Worm (Caenorhabditis elegans) whole organism, L1 larva: ENCODE measurements around the gene cima-1.
A peak's percentile ranks its signal among the peaks of the same experiment; 100 is the strongest.

ENCODE experiments used
- C04F5.9 ChIP-seq: sonication (generic microtip); optimal IDR thresholded peaks from 2 replicates; lab custom pipeline; 2016; ENCODE audit warnings: missing genetic modification characterization, missing compliant biosample characterization
- C34B4.2 ChIP-seq: sonication (generic microtip); optimal IDR thresholded peaks from 2 replicates; lab custom pipeline; 2017; ENCODE audit warnings: mild to moderate bottlenecking, missing genetic modification characterization, missing compliant biosample characterization
- F16B12.6 ChIP-seq: fragments of 150-350 bp; optimal IDR thresholded peaks from 2 replicates; lab custom pipeline; 2014; ENCODE audit warnings: missing biosample characterization, missing genetic modification characterization
- aly-2 ChIP-seq: fragments of 150-350 bp; optimal IDR thresholded peaks from 2 replicates; lab custom pipeline; 2014; ENCODE audit warnings: missing biosample characterization, missing genetic modification characterization
- ama-1 ChIP-seq: fragments of 150-350 bp; optimal IDR thresholded peaks from 2 replicates; lab custom pipeline; 2014
- ceh-8 ChIP-seq: fragments of 200-800 bp; sonication (Bioruptor generic); optimal IDR thresholded peaks from 2 replicates; lab custom pipeline; 2018; ENCODE audit warnings: mild to moderate bottlenecking, missing genetic modification characterization, moderate library complexity, missing compliant biosample characterization
- ceh-82 ChIP-seq, 3 experiments: fragments of 150-350 bp in 1 of 3; sonication (generic microtip) in 2 of 3; optimal IDR thresholded peaks; 2 replicates each; lab custom pipeline; 2014 to 2017; ENCODE audit warnings: missing biosample characterization in 3 of 3, missing genetic modification characterization in 3 of 3
- ceh-88 ChIP-seq: fragments of 200-800 bp; sonication (Bioruptor generic); IDR thresholded peaks from 2 replicates; pipeline ENCODE4 v1.3.6; 2022; ENCODE audit warnings: missing genetic modification characterization, missing compliant biosample characterization
- ceh-90 ChIP-seq: sonication (generic microtip); optimal IDR thresholded peaks from 2 replicates; lab custom pipeline; 2016; ENCODE audit warnings: missing genetic modification characterization, missing compliant biosample characterization
- ces-1 ChIP-seq: fragments of 150-350 bp; optimal IDR thresholded peaks from 2 replicates; lab custom pipeline; 2014; ENCODE audit warnings: missing biosample characterization, missing genetic modification reagents, missing genetic modification characterization
- dpl-1 ChIP-seq, 3 experiments: fragments of 150-350 bp in 2 of 3; sonication (generic microtip) in 1 of 3; optimal IDR thresholded peaks; 2 replicates each; lab custom pipeline; 2014 to 2017; ENCODE audit warnings: missing biosample characterization in 3 of 3, missing genetic modification characterization in 3 of 3, missing genetic modification reagents in 3 of 3
- dsc-1 ChIP-seq: sonication (generic microtip); optimal IDR thresholded peaks from 2 replicates; lab custom pipeline; 2016; ENCODE audit warnings: mild to moderate bottlenecking, missing genetic modification characterization, missing compliant biosample characterization
- efl-1 ChIP-seq, 4 experiments: fragments of 150-350 bp; optimal IDR thresholded peaks in 3 of 4; peaks in 1 of 4; 1 replicate in 1 of 4; 2 replicates in 3 of 4; lab custom pipeline; 2014; ENCODE audit warnings: missing biosample characterization in 2 of 4, missing genetic modification characterization in 2 of 4, missing genetic modification reagents in 2 of 4
- efl-3 ChIP-seq: fragments of 200-800 bp; sonication (Bioruptor generic); optimal IDR thresholded peaks from 2 replicates; lab custom pipeline; 2018; ENCODE audit warnings: mild to moderate bottlenecking, missing genetic modification characterization, missing compliant biosample characterization
- egl-27 ChIP-seq, 2 experiments: fragments of 150-350 bp in 1 of 2; sonication (generic microtip); optimal IDR thresholded peaks; 3 replicates each; lab custom pipeline; 2017 to 2018; ENCODE audit warnings: missing biosample characterization in 2 of 2, missing genetic modification characterization in 2 of 2, missing genetic modification reagents in 2 of 2
- elt-3 ChIP-seq, 6 experiments: fragments of 150-350 bp in 1 of 6; sonication (generic microtip); optimal IDR thresholded peaks; 2 replicates each; lab custom pipeline; 2017 to 2018; ENCODE audit warnings: missing biosample characterization in 6 of 6, missing genetic modification characterization in 6 of 6, inconsistent platforms in 1 of 6
- ets-5 ChIP-seq: fragments of 200-800 bp; sonication (Bioruptor generic); IDR thresholded peaks from 2 replicates; pipeline ENCODE4 v1.3.6; 2022; ENCODE audit warnings: missing genetic modification characterization, missing compliant biosample characterization
- fkh-10 ChIP-seq: sonication (generic microtip); optimal IDR thresholded peaks from 2 replicates; lab custom pipeline; 2017; ENCODE audit warnings: missing biosample characterization, missing genetic modification reagents, missing genetic modification characterization
- fkh-4 ChIP-seq: sonication (generic microtip); optimal IDR thresholded peaks from 2 replicates; lab custom pipeline; 2016; ENCODE audit warnings: missing compliant biosample characterization, missing genetic modification characterization, borderline replicate concordance
- fkh-8 ChIP-seq: sonication (generic microtip); optimal IDR thresholded peaks from 2 replicates; lab custom pipeline; 2016; ENCODE audit warnings: mild to moderate bottlenecking, missing genetic modification characterization, missing compliant biosample characterization
- fos-1 ChIP-seq: fragments of 150-350 bp; optimal IDR thresholded peaks from 2 replicates; lab custom pipeline; 2014; ENCODE audit warnings: missing biosample characterization, missing genetic modification characterization
- grh-1 ChIP-seq: fragments of 200-800 bp; sonication (Bioruptor generic); IDR thresholded peaks from 2 replicates; pipeline ENCODE4 v1.3.6; 2022; ENCODE audit warnings: missing genetic modification reagents, missing genetic modification characterization, missing compliant biosample characterization
- hlh-17 ChIP-seq: fragments of 200-800 bp; sonication (Bioruptor generic); optimal IDR thresholded peaks from 2 replicates; lab custom pipeline; 2018; ENCODE audit warnings: missing genetic modification characterization, mild to moderate bottlenecking, missing compliant biosample characterization, moderate library complexity, borderline replicate concordance
- irx-1 ChIP-seq: sonication (generic microtip); optimal IDR thresholded peaks from 2 replicates; lab custom pipeline; 2016; ENCODE audit warnings: missing genetic modification characterization, missing compliant biosample characterization
- isw-1 ChIP-seq: fragments of 200-800 bp; sonication (Bioruptor generic); IDR thresholded peaks from 2 replicates; pipeline ENCODE4 v1.3.6; 2022; ENCODE audit warnings: missing genetic modification characterization, missing compliant biosample characterization
- jun-1 ChIP-seq: fragments of 150-350 bp; optimal IDR thresholded peaks from 2 replicates; lab custom pipeline; 2014; ENCODE audit warnings: missing biosample characterization, missing genetic modification reagents, missing genetic modification characterization
- lin-15B ChIP-seq: fragments of 150-350 bp; sonication (generic microtip); optimal IDR thresholded peaks from 3 replicates; lab custom pipeline; 2014; ENCODE audit warnings: missing biosample characterization, missing genetic modification characterization
- lin-39 ChIP-seq: fragments of 150-350 bp; optimal IDR thresholded peaks from 2 replicates; lab custom pipeline; 2014; ENCODE audit warnings: missing biosample characterization, missing genetic modification reagents, missing genetic modification characterization
- lir-3 ChIP-seq: sonication (generic microtip); optimal IDR thresholded peaks from 2 replicates; lab custom pipeline; 2016; ENCODE audit warnings: mild to moderate bottlenecking, missing genetic modification characterization, moderate library complexity, missing compliant biosample characterization; ENCODE audit not compliant: poor library complexity
- lsy-2 ChIP-seq, 2 experiments: fragments of 150-350 bp; optimal IDR thresholded peaks; 2 replicates each; lab custom pipeline; 2014; ENCODE audit warnings: missing biosample characterization in 2 of 2, missing genetic modification characterization in 2 of 2
- mep-1 ChIP-seq: fragments of 150-350 bp; optimal IDR thresholded peaks from 2 replicates; lab custom pipeline; 2014; ENCODE audit warnings: missing biosample characterization, missing genetic modification characterization
- nhr-11 ChIP-seq: fragments of 150-350 bp; optimal IDR thresholded peaks from 2 replicates; lab custom pipeline; 2014; ENCODE audit warnings: missing biosample characterization, missing genetic modification characterization
- nhr-12 ChIP-seq: sonication (generic microtip); optimal IDR thresholded peaks from 2 replicates; lab custom pipeline; 2017; ENCODE audit warnings: missing biosample characterization, missing genetic modification characterization
- nhr-20 ChIP-seq: sonication (generic microtip); optimal IDR thresholded peaks from 2 replicates; lab custom pipeline; 2016; ENCODE audit warnings: mild to moderate bottlenecking, missing genetic modification characterization, missing compliant biosample characterization
- nhr-47 ChIP-seq: sonication (generic microtip); optimal IDR thresholded peaks from 2 replicates; lab custom pipeline; 2016; ENCODE audit warnings: mild to moderate bottlenecking, missing genetic modification characterization, moderate library complexity, missing compliant biosample characterization
- nhr-71 ChIP-seq: sonication (generic microtip); optimal IDR thresholded peaks from 2 replicates; lab custom pipeline; 2016; ENCODE audit warnings: mild to moderate bottlenecking, missing genetic modification characterization, moderate library complexity, missing compliant biosample characterization
- nhr-76 ChIP-seq: sonication (generic microtip); optimal IDR thresholded peaks from 2 replicates; lab custom pipeline; 2017; ENCODE audit warnings: missing biosample characterization, missing genetic modification characterization
- pax-3 ChIP-seq: fragments of 200-800 bp; sonication (Bioruptor generic); optimal IDR thresholded peaks from 2 replicates; lab custom pipeline; 2018; ENCODE audit warnings: mild to moderate bottlenecking, missing genetic modification characterization, moderate library complexity, missing compliant biosample characterization
- pqm-1 ChIP-seq: sonication (generic microtip); optimal IDR thresholded peaks from 3 replicates; lab custom pipeline; 2017; ENCODE audit warnings: missing biosample characterization, missing genetic modification characterization
- rnt-1 ChIP-seq: sonication (generic microtip); optimal IDR thresholded peaks from 2 replicates; lab custom pipeline; 2016; ENCODE audit warnings: mild to moderate bottlenecking, missing genetic modification characterization, moderate library complexity, missing compliant biosample characterization
- skn-1 ChIP-seq: fragments of 150-350 bp; optimal IDR thresholded peaks from 2 replicates; lab custom pipeline; 2014; ENCODE audit warnings: missing biosample characterization, missing genetic modification characterization
- snpc-4 ChIP-seq: fragments of 150-350 bp; optimal IDR thresholded peaks from 2 replicates; lab custom pipeline; 2014; ENCODE audit warnings: missing biosample characterization, missing genetic modification characterization
- sox-4 ChIP-seq: sonication (generic microtip); optimal IDR thresholded peaks from 2 replicates; lab custom pipeline; 2016; ENCODE audit warnings: missing genetic modification characterization, missing compliant biosample characterization
- sup-37 ChIP-seq: fragments of 200-800 bp; sonication (Bioruptor generic); optimal IDR thresholded peaks from 2 replicates; lab custom pipeline; 2018; ENCODE audit warnings: mild to moderate bottlenecking, missing genetic modification characterization, missing compliant biosample characterization
- swsn-7 ChIP-seq: sonication (generic microtip); optimal IDR thresholded peaks from 2 replicates; lab custom pipeline; 2016; ENCODE audit warnings: missing genetic modification characterization, missing compliant biosample characterization
- tbx-2 ChIP-seq: sonication (generic microtip); optimal IDR thresholded peaks from 2 replicates; lab custom pipeline; 2016; ENCODE audit warnings: missing genetic modification characterization, missing compliant biosample characterization
- tlp-1 ChIP-seq: fragments of 150-350 bp; optimal IDR thresholded peaks from 2 replicates; lab custom pipeline; 2014; ENCODE audit warnings: missing biosample characterization, missing genetic modification characterization
- unc-130 ChIP-seq: fragments of 150-350 bp; optimal IDR thresholded peaks from 2 replicates; lab custom pipeline; 2017; ENCODE audit warnings: missing biosample characterization, missing genetic modification characterization, inconsistent platforms
- unc-30 ChIP-seq: sonication (generic microtip); optimal IDR thresholded peaks from 2 replicates; lab custom pipeline; 2017; ENCODE audit warnings: missing biosample characterization, missing genetic modification characterization
- unc-62 ChIP-seq: fragments of 150-350 bp; optimal IDR thresholded peaks from 2 replicates; lab custom pipeline; 2014; ENCODE audit warnings: missing biosample characterization, missing genetic modification reagents, missing genetic modification characterization
- unc-86 ChIP-seq: sonication (generic microtip); optimal IDR thresholded peaks from 2 replicates; lab custom pipeline; 2016; ENCODE audit warnings: missing genetic modification characterization, missing compliant biosample characterization
- xbp-1 ChIP-seq: sonication (generic microtip); optimal IDR thresholded peaks from 2 replicates; lab custom pipeline; 2016; ENCODE audit warnings: missing genetic modification characterization, missing compliant biosample characterization
- zag-1 ChIP-seq: fragments of 150-350 bp; optimal IDR thresholded peaks from 2 replicates; lab custom pipeline; 2014; ENCODE audit warnings: missing biosample characterization, missing genetic modification characterization
- ztf-11 ChIP-seq, 2 experiments: sonication (generic microtip); optimal IDR thresholded peaks; 2 replicates each; lab custom pipeline; 2016 to 2017; ENCODE audit warnings: missing genetic modification characterization in 2 of 2, missing biosample characterization in 1 of 2, missing compliant biosample characterization in 1 of 2

cima-1 gene

ce11 chrIV:7623868-7624267 is 27.4 kb upstream of the cima-1 start:
- TF ChIP-seq C34B4.2 (tag; lab: Kevin White, UChicago) (no peak), unc-30 (tag; lab: Kevin White, UChicago) (no peak), sup-37 (GFP tag; lab: Kevin White, UChicago) (no peak), lin-39 (no peak), nhr-11 (tag; lab: Kevin White, UChicago) (no peak), efl-1 (optimal IDR thresholded peaks at IDR 0.05; lab: Kevin White, UChicago) (peak in 1 of 2 experiments; percentile 11), efl-1 (GFP tag; optimal IDR thresholded peaks at IDR 0.05 in 1 of 2; lab: Kevin White, UChicago) (no peak), irx-1 (tag; lab: Kevin White, UChicago) (no peak), hlh-17 (no peak), mep-1 (tag; lab: Kevin White, UChicago) (no peak), xbp-1 (tag; lab: Kevin White, UChicago) (no peak), zag-1 (tag; lab: Kevin White, UChicago) (no peak), ceh-90 (tag; lab: Kevin White, UChicago) (no peak), tlp-1 (tag; lab: Kevin White, UChicago) (no peak), pqm-1 (no peak), jun-1 (no peak), nhr-47 (tag; lab: Kevin White, UChicago) (peak; percentile 31), egl-27 (tag; optimal IDR thresholded peaks at IDR 0.05; lab: Kevin White, UChicago) (no peak), lin-15B (no peak), aly-2 (tag; lab: Kevin White, UChicago) (peak; percentile 81), ceh-88 (GFP tag; lab: Robert Waterston, UW) (no peak), fkh-4 (no peak), dpl-1 (GFP tag; optimal IDR thresholded peaks at IDR 0.05; lab: Kevin White, UChicago) (no peak), fkh-8 (tag; lab: Kevin White, UChicago) (no peak), unc-62 (GFP tag; lab: Kevin White, UChicago) (no peak), ets-5 (no peak), nhr-20 (tag; lab: Kevin White, UChicago) (no peak), F16B12.6 (tag; lab: Kevin White, UChicago) (no peak), fkh-10 (GFP tag; lab: Kevin White, UChicago) (peak; percentile 36), sox-4 (tag; lab: Kevin White, UChicago) (no peak), efl-3 (GFP tag; lab: Kevin White, UChicago) (no peak), ceh-82 (tag; optimal IDR thresholded peaks at IDR 0.05; lab: Kevin White, UChicago) (peak in 1 of 3 experiments; percentile 20), unc-130 (tag; lab: Kevin White, UChicago) (no peak), swsn-7 (tag; lab: Kevin White, UChicago) (peak; percentile 15), snpc-4 (tag; lab: Kevin White, UChicago) (no peak), skn-1 (tag; lab: Kevin White, UChicago) (no peak), isw-1 (GFP tag; lab: Robert Waterston, UW) (no peak), ama-1 (no peak), ces-1 (GFP tag; lab: Kevin White, UChicago) (no peak), ztf-11 (tag; optimal IDR thresholded peaks at IDR 0.05; lab: Kevin White, UChicago) (no peak), C04F5.9 (tag; lab: Kevin White, UChicago) (no peak), pax-3 (tag; lab: Kevin White, UChicago) (no peak), fos-1 (tag; lab: Kevin White, UChicago) (no peak), dsc-1 (tag; lab: Kevin White, UChicago) (no peak), lsy-2 (tag; optimal IDR thresholded peaks at IDR 0.05; lab: Kevin White, UChicago) (peak in 1 of 2 experiments; percentile 3), ceh-8 (GFP tag; lab: Kevin White, UChicago) (no peak), elt-3 (tag; optimal IDR thresholded peaks at IDR 0.05; lab: Kevin White, UChicago) (no peak), lir-3 (tag; lab: Kevin White, UChicago) (no peak), rnt-1 (no peak), nhr-12 (tag; lab: Kevin White, UChicago) (no peak), nhr-71 (tag; lab: Kevin White, UChicago) (peak; percentile 13), tbx-2 (tag; lab: Kevin White, UChicago) (no peak), unc-86 (tag; lab: Kevin White, UChicago) (peak; percentile 71), nhr-76 (tag; lab: Kevin White, UChicago) (no peak), grh-1 (no peak)
